Fruit fly (Drosophila melanogaster): ENCODE results near the gene CG10903.

CG10903 gene

DNA sequence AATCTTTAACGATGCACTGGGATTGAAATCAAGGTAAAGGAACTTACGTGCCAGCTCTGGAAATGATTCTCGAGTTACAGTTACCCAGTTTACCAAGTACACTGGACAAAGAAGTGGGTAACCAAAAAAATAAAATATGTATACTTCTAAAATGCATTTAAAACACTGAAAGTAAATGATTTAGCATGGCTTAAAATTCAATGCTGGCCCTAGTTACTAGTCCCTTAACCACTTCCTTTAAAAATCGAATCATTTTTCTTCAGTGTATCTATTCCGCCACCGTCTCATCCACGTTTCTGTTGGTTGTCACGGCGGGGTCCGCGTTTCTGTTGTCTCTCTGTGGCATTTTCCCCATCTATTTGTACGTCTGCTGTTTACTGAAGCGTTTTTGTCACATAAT, 42.4 kb downstream of the CG10903 start (continued):
- no peak for TF ChIP-seq zen2 (GFP tag; IDR thresholded peaks at IDR 0.05; ENCODE audit: partially characterized antibody)
- peak; percentile 33 for TF ChIP-seq org-1 (GFP tag; optimal IDR thresholded peaks at IDR 0.05)
- TF ChIP-seq CG5953 (GFP tag; IDR thresholded peaks at IDR 0.05): no peak
- no peak for TF ChIP-seq Drgx (GFP tag; IDR thresholded peaks at IDR 0.05)
- no peak for TF ChIP-seq ewg (GFP tag; optimal IDR thresholded peaks at IDR 0.05)
- TF ChIP-seq Hmr (GFP tag; optimal IDR thresholded peaks at IDR 0.05): peak; percentile 59
- TF ChIP-seq CG11695 (GFP tag; IDR thresholded peaks at IDR 0.05): peak; percentile 37; the same call in 1 of the 3 replicates
- no peak for TF ChIP-seq CG8290 (GFP tag; optimal IDR thresholded peaks at IDR 0.05)
- peak in 1 of 2 experiments; percentile 8 for TF ChIP-seq CG8290 (tag; optimal IDR thresholded peaks at IDR 0.05)
- peak; percentile 52 for TF ChIP-seq CG15269 (tag; optimal IDR thresholded peaks at IDR 0.05)
- TF ChIP-seq CG32532 (GFP tag; IDR thresholded peaks at IDR 0.05): peak; percentile 33; the same call in 1 of the 2 replicates
- peak; percentile 40 for TF ChIP-seq Oli (tag; optimal IDR thresholded peaks at IDR 0.05)
- no peak for TF ChIP-seq CG3847 (GFP tag; IDR thresholded peaks at IDR 0.05)
- TF ChIP-seq Spps (tag; optimal IDR thresholded peaks at IDR 0.05): no peak
- no peak for TF ChIP-seq NC2α (GFP tag; optimal IDR thresholded peaks at IDR 0.05)
- peak; percentile 2 for TF ChIP-seq CG12659 (GFP tag; optimal IDR thresholded peaks at IDR 0.05)
- no peak for TF ChIP-seq CG10654 (GFP tag; optimal IDR thresholded peaks at IDR 0.05)
- TF ChIP-seq CG12391 (tag; optimal IDR thresholded peaks at IDR 0.05): no peak
- TF ChIP-seq HLH54F (GFP tag; optimal IDR thresholded peaks at IDR 0.05): peak; percentile 3
- no peak for TF ChIP-seq CG17829 (tag; optimal IDR thresholded peaks at IDR 0.05)
- no peak for TF ChIP-seq HLH4C (GFP tag; IDR thresholded peaks at IDR 0.05; ENCODE audit: partially characterized antibody)
- TF ChIP-seq CG4730 (GFP tag; IDR thresholded peaks at IDR 0.05): no peak
- TF ChIP-seq ac (GFP tag; optimal IDR thresholded peaks at IDR 0.05): no peak
- TF ChIP-seq D19B (GFP tag; optimal IDR thresholded peaks at IDR 0.05): no peak
- TF ChIP-seq Camta (GFP tag; optimal IDR thresholded peaks at IDR 0.05): no peak
- TF ChIP-seq gro (GFP tag; optimal IDR thresholded peaks at IDR 0.05): no peak
- TF ChIP-seq slbo (GFP tag; IDR thresholded peaks at IDR 0.05): peak; percentile 59
- TF ChIP-seq CG14441 (GFP tag; IDR thresholded peaks at IDR 0.05): 0 out of 2 replicates have a peak, but pooled peaks have one; percentile 13
- TF ChIP-seq CG5245 (GFP tag; optimal IDR thresholded peaks at IDR 0.05): no peak
- peak; percentile 67 for TF ChIP-seq lab (GFP tag; optimal IDR thresholded peaks at IDR 0.05)
- TF ChIP-seq Eip74EF (GFP tag; optimal IDR thresholded peaks at IDR 0.05): no peak
- TF ChIP-seq hth (optimal IDR thresholded peaks at IDR 0.05): no peak
- peak; percentile 4 for TF ChIP-seq CG7786 (GFP tag; optimal IDR thresholded peaks at IDR 0.05)
- peak; percentile 46; the same call in 1 of the 2 replicates for TF ChIP-seq stc (GFP tag; IDR thresholded peaks at IDR 0.05)
- peak; percentile 18 to 20 for TF ChIP-seq dpn (GFP tag; optimal IDR thresholded peaks at IDR 0.05)
- TF ChIP-seq lola (GFP tag; optimal IDR thresholded peaks at IDR 0.05): no peak
- peak; percentile 36 for TF ChIP-seq CG1603 (tag; optimal IDR thresholded peaks at IDR 0.05)
- TF ChIP-seq Optix (GFP tag; IDR thresholded peaks at IDR 0.05): no peak
- TF ChIP-seq stwl (tag; optimal IDR thresholded peaks at IDR 0.05): no peak
- TF ChIP-seq Oaz (GFP tag; IDR thresholded peaks at IDR 0.05): no peak; the same call in 1 of the 2 replicates
- no peak for TF ChIP-seq pan (optimal IDR thresholded peaks at IDR 0.05)
- peak in 1 of 2 experiments; percentile 39 for TF ChIP-seq pan (GFP tag; optimal IDR thresholded peaks at IDR 0.05 in 1 of 2, IDR thresholded peaks at IDR 0.05 in 1 of 2)
- TF ChIP-seq Ptx1 (GFP tag; IDR thresholded peaks at IDR 0.05): 0 out of 2 replicates have a peak, but pooled peaks have one; percentile 46
- TF ChIP-seq CG9727 (GFP tag; optimal IDR thresholded peaks at IDR 0.05): peak; percentile 9
- no peak for TF ChIP-seq CG6654 (GFP tag; optimal IDR thresholded peaks at IDR 0.05)
- peak; percentile 34 for TF ChIP-seq CG12769 (tag; optimal IDR thresholded peaks at IDR 0.05)
- no peak for TF ChIP-seq zfh2 (GFP tag; optimal IDR thresholded peaks at IDR 0.05)
- no peak for TF ChIP-seq jigr1 (GFP tag; IDR thresholded peaks at IDR 0.05)
- peak; percentile 35 for TF ChIP-seq CG3281 (GFP tag; optimal IDR thresholded peaks at IDR 0.05)
- peak; percentile 46 for TF ChIP-seq Sox102F (GFP tag; optimal IDR thresholded peaks at IDR 0.05)
- no peak for TF ChIP-seq CG17568 (GFP tag; optimal IDR thresholded peaks at IDR 0.05)
